Worm (Caenorhabditis elegans) whole organism, late embryonic: ENCODE data around the gene Y44A6C.1.

Experiments
- fkh-10 ChIP-seq: fragments of 150-350 bp; optimal IDR thresholded peaks from 2 replicates; lab custom pipeline; 2014; ENCODE audit warnings: missing biosample characterization, missing genetic modification reagents, missing genetic modification characterization
- unc-86 ChIP-seq: sonication (generic microtip); optimal IDR thresholded peaks from 2 replicates; lab custom pipeline; 2016; ENCODE audit warnings: missing genetic modification characterization, missing compliant biosample characterization

DNA sequence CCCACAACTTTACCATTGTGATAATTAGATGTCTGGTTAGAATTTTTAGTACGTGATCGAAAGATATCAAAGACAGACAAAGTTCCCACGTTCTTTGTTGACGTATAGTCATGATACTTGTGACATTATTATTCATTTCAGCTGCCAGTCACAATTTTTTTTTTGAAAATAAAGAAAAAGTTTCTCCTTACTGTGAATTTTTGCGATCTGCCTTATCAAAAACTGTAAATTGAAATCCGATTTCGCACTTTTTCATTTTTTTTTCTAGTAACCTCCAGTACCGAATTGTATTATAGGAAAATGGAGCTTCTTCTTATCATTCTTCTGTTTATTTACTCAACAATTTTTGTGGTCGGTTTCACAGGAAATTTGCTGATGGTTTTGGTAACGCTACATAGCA is 32.6 kb upstream of the Y44A6C.1 start, which contains the start of gene srsx-35:
- TF ChIP-seq fkh-10 (GFP tag; lab: Kevin White, UChicago): no peak
- no peak for TF ChIP-seq unc-86 (tag; lab: Kevin White, UChicago)
